Fruit fly (Drosophila melanogaster) whole organism, embryonic: ENCODE data around the gene Bro.
A peak's percentile ranks its signal among the peaks of the same experiment; 100 is the strongest.

Source experiments
- Awh ChIP-seq: fragments of 200-800 bp; sonication (Bioruptor generic); IDR thresholded peaks from 2 replicates; pipeline ENCODE4, ENCODE4 v1.3.6; 2022; ENCODE audit warnings: missing biosample characterization, missing genetic modification characterization
- Bgb ChIP-seq: fragments of 200-800 bp; sonication (Bioruptor generic); IDR thresholded peaks from 2 replicates; pipeline ENCODE4 v1.3.6; 2022; ENCODE audit warnings: missing biosample characterization, missing genetic modification characterization; ENCODE audit not compliant: partially characterized antibody
- CG10274 ChIP-seq: fragments of 200-800 bp; sonication (Bioruptor generic); optimal IDR thresholded peaks from 3 replicates; lab custom pipeline; 2017; ENCODE audit warnings: missing biosample characterization, mild to moderate bottlenecking, missing genetic modification characterization
- CG10366 ChIP-seq: fragments of 200-800 bp; sonication (Bioruptor generic); IDR thresholded peaks from 2 replicates; pipeline ENCODE4 v1.3.6; 2022; ENCODE audit warnings: missing biosample characterization, missing genetic modification characterization
- CG10431 ChIP-seq: fragments of 200-800 bp; sonication (Bioruptor generic); optimal IDR thresholded peaks from 3 replicates; lab custom pipeline; 2018; ENCODE audit warnings: missing biosample characterization, mild to moderate bottlenecking, missing genetic modification characterization
- CG10565 ChIP-seq: fragments of 200-800 bp; sonication (Bioruptor generic); optimal IDR thresholded peaks from 3 replicates; lab custom pipeline; 2016; ENCODE audit warnings: missing biosample characterization, mild to moderate bottlenecking, missing genetic modification characterization
- CG11247 ChIP-seq: fragments of 200-800 bp; sonication (Bioruptor generic); IDR thresholded peaks from 2 replicates; pipeline ENCODE4 v1.3.6; 2022; ENCODE audit warnings: missing biosample characterization, missing genetic modification characterization
- CG12219 ChIP-seq: fragments of 200-800 bp; sonication (Bioruptor generic); optimal IDR thresholded peaks from 3 replicates; lab custom pipeline; 2018; ENCODE audit warnings: missing biosample characterization, mild to moderate bottlenecking, missing genetic modification characterization
- CG13624 ChIP-seq: fragments of 200-800 bp; sonication (Bioruptor generic); optimal IDR thresholded peaks from 2 replicates; lab custom pipeline; 2016; ENCODE audit warnings: missing biosample characterization, missing genetic modification characterization
- CG14441 ChIP-seq: fragments of 200-800 bp; sonication (Bioruptor generic); IDR thresholded peaks from 2 replicates; pipeline ENCODE4 v1.3.6; 2022; ENCODE audit warnings: missing biosample characterization, missing genetic modification characterization
- CG1647 ChIP-seq: fragments of 200-800 bp; sonication (Bioruptor generic); optimal IDR thresholded peaks from 3 replicates; lab custom pipeline; 2016; ENCODE audit warnings: missing biosample characterization, missing genetic modification characterization
- CG16815 ChIP-seq: fragments of 200-800 bp; sonication (Bioruptor generic); optimal IDR thresholded peaks from 3 replicates; lab custom pipeline; 2017; ENCODE audit warnings: missing biosample characterization, mild to moderate bottlenecking, missing genetic modification characterization
- CG17186 ChIP-seq: fragments of 200-800 bp; sonication (Bioruptor generic); optimal IDR thresholded peaks from 3 replicates; lab custom pipeline; 2017; ENCODE audit warnings: missing biosample characterization, missing genetic modification reagents, missing genetic modification characterization
- CG18599 ChIP-seq: fragments of 200-800 bp; sonication (Bioruptor generic); optimal IDR thresholded peaks from 3 replicates; lab custom pipeline; 2017; ENCODE audit warnings: missing biosample characterization, missing genetic modification characterization, mild to moderate bottlenecking, moderate library complexity, missing genetic modification reagents
- CG3847 ChIP-seq: fragments of 200-800 bp; sonication (Bioruptor generic); IDR thresholded peaks from 2 replicates; pipeline ENCODE4 v1.3.6; 2022; ENCODE audit warnings: missing biosample characterization, missing genetic modification characterization
- CG5953 ChIP-seq: fragments of 200-800 bp; sonication (Bioruptor generic); IDR thresholded peaks from 2 replicates; pipeline ENCODE4 v1.3.6; 2022; ENCODE audit warnings: missing biosample characterization, missing genetic modification characterization
- CG7271 ChIP-seq: fragments of 200-800 bp; sonication (Bioruptor generic); optimal IDR thresholded peaks from 2 replicates; lab custom pipeline; 2018; ENCODE audit warnings: missing biosample characterization, mild to moderate bottlenecking, missing genetic modification characterization, moderate library complexity
- CG7786 ChIP-seq: fragments of 200-800 bp; sonication (Bioruptor generic); optimal IDR thresholded peaks from 2 replicates; lab custom pipeline; 2016; ENCODE audit warnings: missing biosample characterization, missing genetic modification characterization
- CG8290 ChIP-seq, 3 experiments: fragments of 200-800 bp; sonication (Bioruptor generic); optimal IDR thresholded peaks; 2 replicates each; lab custom pipeline; 2016 to 2019; ENCODE audit warnings: missing biosample characterization in 3 of 3, missing genetic modification characterization in 3 of 3, mild to moderate bottlenecking in 2 of 3, moderate library complexity in 1 of 3
- CG8388 ChIP-seq: fragments of 200-800 bp; sonication (Bioruptor generic); optimal IDR thresholded peaks from 2 replicates; lab custom pipeline; 2019; ENCODE audit warnings: missing biosample characterization, mild to moderate bottlenecking, missing genetic modification characterization, moderate library complexity
- CG8478 ChIP-seq: fragments of >200 bp; optimal IDR thresholded peaks from 2 replicates; lab custom pipeline; 2018
- CoRest ChIP-seq: fragments of 200-800 bp; sonication (Bioruptor generic); optimal IDR thresholded peaks from 3 replicates; lab custom pipeline; 2018; ENCODE audit warnings: missing biosample characterization, mild to moderate bottlenecking, missing genetic modification characterization, moderate library complexity
- Dp ChIP-seq: fragments of 200-800 bp; sonication (Bioruptor generic); optimal IDR thresholded peaks from 2 replicates; lab custom pipeline; 2018; ENCODE audit warnings: missing biosample characterization, mild to moderate bottlenecking, missing genetic modification characterization, moderate library complexity
- Dref ChIP-seq: fragments of 200-800 bp; sonication (Bioruptor generic); IDR thresholded peaks from 2 replicates; pipeline ENCODE4 v1.3.6; 2022; ENCODE audit warnings: missing biosample characterization, missing genetic modification characterization
- Hsf ChIP-seq: fragments of 200-800 bp; sonication (Bioruptor generic); optimal IDR thresholded peaks from 3 replicates; lab custom pipeline; 2016; ENCODE audit warnings: missing biosample characterization, missing genetic modification characterization
- MESR4 ChIP-seq: fragments of 200-800 bp; sonication (Bioruptor generic); optimal IDR thresholded peaks from 2 replicates; lab custom pipeline; 2018; ENCODE audit warnings: missing biosample characterization, mild to moderate bottlenecking, missing genetic modification characterization, moderate library complexity
- Optix ChIP-seq: fragments of 200-800 bp; sonication (Bioruptor generic); IDR thresholded peaks from 3 replicates; pipeline ENCODE4 v1.3.6; 2022; ENCODE audit warnings: missing biosample characterization, missing genetic modification characterization
- Ptx1 ChIP-seq: fragments of 200-800 bp; sonication (Bioruptor generic); IDR thresholded peaks from 2 replicates; pipeline ENCODE4 v1.3.6; 2022; ENCODE audit warnings: missing biosample characterization, missing genetic modification characterization
- Ssrp ChIP-seq: fragments of 200-800 bp; sonication (Bioruptor generic); optimal IDR thresholded peaks from 2 replicates; lab custom pipeline; 2018; ENCODE audit warnings: missing biosample characterization, mild to moderate bottlenecking, missing genetic modification characterization, moderate library complexity
- Stat92E ChIP-seq, 3 experiments: fragments of >200 bp in 2 of 3; fragments of 200-800 bp in 1 of 3; sonication (Bioruptor generic) in 1 of 3; optimal IDR thresholded peaks; 2 replicates each; lab custom pipeline; 2017 to 2019; ENCODE audit warnings: missing biosample characterization in 3 of 3, missing genetic modification characterization in 3 of 3, mild to moderate bottlenecking in 1 of 3, moderate library complexity in 1 of 3
- ase ChIP-seq: fragments of 200-800 bp; sonication (Bioruptor generic); IDR thresholded peaks from 3 replicates; pipeline ENCODE4 v1.3.6; 2022; ENCODE audit warnings: missing biosample characterization, missing genetic modification characterization
- cad ChIP-seq: fragments of >200 bp; optimal IDR thresholded peaks from 2 replicates; lab custom pipeline; 2017; ENCODE audit warnings: missing biosample characterization, missing genetic modification characterization
- ci ChIP-seq: fragments of 200-800 bp; sonication (Bioruptor generic); IDR thresholded peaks from 3 replicates; pipeline ENCODE4 v1.3.6; 2022; ENCODE audit warnings: missing biosample characterization, missing genetic modification characterization
- dpn ChIP-seq, 2 experiments: fragments of 200-800 bp; sonication (Bioruptor generic); optimal IDR thresholded peaks; 3 replicates each; lab custom pipeline; 2016; ENCODE audit warnings: missing biosample characterization in 2 of 2, missing genetic modification characterization in 2 of 2
- grau ChIP-seq: fragments of 200-800 bp; optimal IDR thresholded peaks from 3 replicates; lab custom pipeline; 2019; ENCODE audit warnings: missing biosample characterization, mild to moderate bottlenecking, missing genetic modification characterization, moderate library complexity
- h ChIP-seq: fragments of >200 bp; optimal IDR thresholded peaks from 2 replicates; lab custom pipeline; 2017
- jigr1 ChIP-seq: fragments of 200-800 bp; sonication (Bioruptor generic); IDR thresholded peaks from 3 replicates; pipeline ENCODE4 v1.3.6; 2022; ENCODE audit warnings: missing biosample characterization, missing genetic modification characterization
- lola ChIP-seq, 3 experiments: fragments of >200 bp in 2 of 3; fragments of 200-800 bp in 1 of 3; sonication (Bioruptor generic) in 1 of 3; optimal IDR thresholded peaks; 2 replicates each; lab custom pipeline; 2017 to 2019; ENCODE audit warnings: missing biosample characterization in 3 of 3, missing genetic modification characterization in 3 of 3, mild to moderate bottlenecking in 1 of 3, moderate library complexity in 1 of 3
- prd ChIP-seq, 3 experiments: fragments of >200 bp in 2 of 3; fragments of 200-800 bp in 1 of 3; sonication (Bioruptor generic) in 1 of 3; optimal IDR thresholded peaks in 2 of 3; IDR thresholded peaks in 1 of 3; 2 replicates in 2 of 3; 3 replicates in 1 of 3; pipeline versions ENCODE4 v1.3.6 to Lab custom; 2017 to 2022; ENCODE audit warnings: missing biosample characterization in 1 of 3, missing genetic modification characterization in 1 of 3
- pros ChIP-seq: fragments of 200-800 bp; sonication (Bioruptor generic); optimal IDR thresholded peaks from 3 replicates; lab custom pipeline; 2019; ENCODE audit warnings: missing biosample characterization, mild to moderate bottlenecking, missing genetic modification characterization, moderate library complexity
- pum ChIP-seq: fragments of 200-800 bp; sonication (Bioruptor generic); optimal IDR thresholded peaks from 2 replicates; lab custom pipeline; 2016; ENCODE audit warnings: missing biosample characterization, missing genetic modification characterization
- sc ChIP-seq, 3 experiments: fragments of >200 bp in 2 of 3; fragments of 200-800 bp in 1 of 3; sonication (Bioruptor generic) in 1 of 3; optimal IDR thresholded peaks; 2 replicates in 2 of 3; 3 replicates in 1 of 3; lab custom pipeline; 2017; ENCODE audit warnings: mild to moderate bottlenecking in 1 of 3, missing biosample characterization in 1 of 3, missing genetic modification characterization in 1 of 3, missing genetic modification reagents in 1 of 3
- schlank ChIP-seq: fragments of 200-800 bp; sonication (Bioruptor generic); optimal IDR thresholded peaks from 2 replicates; lab custom pipeline; 2018; ENCODE audit warnings: missing biosample characterization, mild to moderate bottlenecking, missing genetic modification characterization
- scrt ChIP-seq: fragments of 200-800 bp; sonication (Bioruptor generic); optimal IDR thresholded peaks from 2 replicates; lab custom pipeline; 2018; ENCODE audit warnings: missing biosample characterization, mild to moderate bottlenecking, missing genetic modification characterization, moderate library complexity
- sd ChIP-seq: fragments of 200-800 bp; sonication (Bioruptor generic); optimal IDR thresholded peaks from 3 replicates; lab custom pipeline; 2018; ENCODE audit warnings: missing biosample characterization, mild to moderate bottlenecking, missing genetic modification characterization, moderate library complexity
- sisA ChIP-seq: fragments of 200-800 bp; sonication (Bioruptor generic); IDR thresholded peaks from 2 replicates; pipeline ENCODE4 v1.3.6; 2022; ENCODE audit warnings: missing biosample characterization, missing genetic modification characterization
- vvl ChIP-seq: fragments of 200-800 bp; sonication (Bioruptor generic); IDR thresholded peaks from 2 replicates; pipeline ENCODE4 v1.3.6; 2022; ENCODE audit warnings: missing biosample characterization, missing genetic modification characterization
- wdn ChIP-seq: fragments of 200-800 bp; sonication (Bioruptor generic); IDR thresholded peaks from 2 replicates; pipeline ENCODE4 v1.3.6; 2022; ENCODE audit warnings: missing biosample characterization, missing genetic modification characterization

Bro gene

dm6 chr3L:1629064-1629777 is 18.4 kb upstream of the Bro start, which contains the start of gene GC (continued):
- TF ChIP-seq CG10366 (GFP tag; lab: Robert Waterston, UW) (peak; percentile 24), CG18599 (GFP tag; lab: Kevin White, UChicago) (peak; percentile 26), CG3847 (0 out of 2 replicates have a peak, but pooled peaks have one; percentile 4), Hsf (GFP tag; lab: Kevin White, UChicago) (no peak), CG1647 (GFP tag; lab: Kevin White, UChicago) (no peak), CG7786 (GFP tag; lab: Kevin White, UChicago) (peak; percentile 16), sisA (GFP tag; lab: Robert Waterston, UW) (peak; percentile 30; the same call in 1 of the 2 replicates), schlank (tag; lab: Kevin White, UChicago) (no peak), sc (optimal IDR thresholded peaks at IDR 0.05; lab: Kevin White, UChicago) (no peak), sc (GFP tag; optimal IDR thresholded peaks at IDR 0.05; lab: Kevin White, UChicago) (no peak), Dref (GFP tag; lab: Robert Waterston, UW) (no peak), CG13624 (no peak), CG12219 (GFP tag; lab: Kevin White, UChicago) (no peak), dpn (GFP tag; optimal IDR thresholded peaks at IDR 0.05; lab: Kevin White, UChicago) (peak in 1 of 2 experiments; percentile 16), CG17186 (GFP tag; lab: Kevin White, UChicago) (no peak), CG8290 (GFP tag; optimal IDR thresholded peaks at IDR 0.05; lab: Kevin White, UChicago) (no peak), CG8290 (tag; optimal IDR thresholded peaks at IDR 0.05; lab: Kevin White, UChicago) (no peak), Ssrp (tag; lab: Kevin White, UChicago) (no peak), lola (GFP tag; optimal IDR thresholded peaks at IDR 0.05; lab: Kevin White, UChicago) (no peak), Awh (GFP tag; lab: Robert Waterston, UW) (no peak), Dp (GFP tag; lab: Kevin White, UChicago) (no peak), vvl (peak; percentile 46; the same call in 1 of the 2 replicates), CG10565 (GFP tag; lab: Kevin White, UChicago) (no peak), sd (no peak), Optix (GFP tag; lab: Robert Waterston, UW) (no peak), Bgb (GFP tag; lab: Robert Waterston, UW) (peak; percentile 37; the same call in 1 of the 2 replicates), ase (GFP tag; lab: Robert Waterston, UW) (no peak), prd (optimal IDR thresholded peaks at IDR 0.05; lab: Kevin White, UChicago) (no peak), prd (GFP tag; IDR thresholded peaks at IDR 0.05; lab: Robert Waterston, UW) (0 out of 3 replicates have a peak, but pooled peaks have one; percentile 21), ci (GFP tag; lab: Robert Waterston, UW) (peak; percentile 39; the same call in 1 of the 3 replicates), CG10274 (no peak), CG10431 (GFP tag; lab: Kevin White, UChicago) (no peak), scrt (GFP tag; lab: Kevin White, UChicago) (peak; percentile 97), CG14441 (GFP tag; lab: Robert Waterston, UW) (no peak), CG5953 (GFP tag; lab: Robert Waterston, UW) (0 out of 2 replicates have a peak, but pooled peaks have one; percentile 5), CG16815 (GFP tag; lab: Kevin White, UChicago) (no peak), wdn (GFP tag; lab: Robert Waterston, UW) (no peak), Stat92E (GFP tag; optimal IDR thresholded peaks at IDR 0.05; lab: Kevin White, UChicago) (no peak), CG7271 (no peak), CoRest (tag; lab: Kevin White, UChicago) (peak; percentile 5), grau (tag; lab: Kevin White, UChicago) (peak; percentile 26), CG8388 (GFP tag; lab: Kevin White, UChicago) (no peak), cad (no peak), h (no peak), MESR4 (GFP tag; lab: Kevin White, UChicago) (no peak), CG11247 (no peak), Ptx1 (peak; percentile 42; the same call in 1 of the 2 replicates), pros (no peak), jigr1 (GFP tag; lab: Robert Waterston, UW) (no peak), pum (GFP tag; lab: Kevin White, UChicago) (no peak), CG8478 (lab: Kevin White, UChicago) (no peak)
